Fruit fly (Drosophila melanogaster) whole organism, adult: ENCODE results near the gene CG34448.

ENCODE experiments used
- bab1 ChIP-seq: fragments of 200-800 bp; sonication (Bioruptor generic); optimal IDR thresholded peaks from 3 replicates; lab custom pipeline; 2019; ENCODE audit warnings: missing biosample characterization, mild to moderate bottlenecking, missing genetic modification characterization, moderate library complexity
- cic ChIP-seq: fragments of 200-800 bp; sonication (Bioruptor generic); optimal IDR thresholded peaks from 2 replicates; lab custom pipeline; 2017; ENCODE audit warnings: missing biosample characterization, mild to moderate bottlenecking, missing genetic modification characterization, moderate library complexity
- toe ChIP-seq: fragments of 200-800 bp; sonication (Bioruptor generic); optimal IDR thresholded peaks from 2 replicates; lab custom pipeline; 2016; ENCODE audit warnings: missing biosample characterization, missing genetic modification characterization

dm6 chr2L:2380805-2381204 is 37.0 kb downstream of the CG34448 start, which contains the start of gene Eogt:
- peak; percentile 88 for TF ChIP-seq bab1 (GFP tag; lab: Kevin White, UChicago)
- peak; percentile 17 for TF ChIP-seq cic
- peak; percentile 83 for TF ChIP-seq toe (GFP tag; lab: Kevin White, UChicago)
